Comparison of ENCODE assay signal across 4 worm cellular contexts in the genomic region with DNA sequence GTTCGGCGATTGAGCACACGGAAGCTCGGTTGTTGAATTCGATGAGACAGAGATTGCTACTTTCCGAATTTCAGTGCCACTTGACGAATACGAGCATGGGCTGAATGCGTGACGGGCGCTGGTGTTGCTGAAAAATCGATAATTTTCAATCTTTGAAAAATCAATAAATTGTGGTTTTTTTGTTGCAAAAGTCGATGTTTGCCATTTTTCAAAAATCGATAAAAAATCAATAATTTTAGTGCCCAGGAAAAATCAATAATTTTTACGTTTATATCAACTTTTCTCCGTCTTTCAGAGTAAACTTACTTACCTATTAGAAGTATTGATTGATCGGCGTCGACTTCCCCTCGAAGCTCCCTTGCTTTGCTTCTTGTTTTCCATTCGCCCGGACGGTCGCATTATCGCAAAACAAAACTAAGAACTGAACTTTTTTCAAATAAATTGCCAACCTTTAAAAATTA.
TF ChIP-seq lines count a peak whose summit lies in the region.

A gene (minus strand): TSS at position 411 of the 461 bp plus-strand sequence.

TF ChIP-seq in whole organism, L3 larva, 47 proteins besides CTCF, POLR2A, EP300 and RAD21:
- no peak for TF ChIP-seq sea-2 (GFP tag; optimal IDR thresholded peaks at IDR 0.05; lab: Kevin White, UChicago)
- no peak for TF ChIP-seq fkh-10 (GFP tag; optimal IDR thresholded peaks at IDR 0.05; lab: Kevin White, UChicago)
- TF ChIP-seq ceh-28 (tag; optimal IDR thresholded peaks at IDR 0.05; lab: Kevin White, UChicago): peak; percentile 93
- no peak for TF ChIP-seq ceh-82 (tag; optimal IDR thresholded peaks at IDR 0.05; lab: Kevin White, UChicago)

TF ChIP-seq in whole organism, L4 larva, 104 proteins besides CTCF, POLR2A, EP300 and RAD21:
- no peak for TF ChIP-seq vab-7 (GFP tag; IDR thresholded peaks at IDR 0.05; lab: Robert Waterston, UW)
- peak; percentile 95 for TF ChIP-seq ceh-28 (tag; optimal IDR thresholded peaks at IDR 0.05; lab: Kevin White, UChicago)

TF ChIP-seq in whole organism, late embryonic, 69 proteins besides CTCF, POLR2A, EP300 and RAD21:
- TF ChIP-seq ceh-48 (tag; optimal IDR thresholded peaks at IDR 0.05; lab: Kevin White, UChicago) (peak; percentile 56), pax-1 (tag; optimal IDR thresholded peaks at IDR 0.05; lab: Kevin White, UChicago) (no peak), T23F11.4 (GFP tag; optimal IDR thresholded peaks at IDR 0.05; lab: Kevin White, UChicago) (no peak)
TF ChIP-seq in whole organism, late embryonic: peak in this region for 1.

TF ChIP-seq in whole organism, midembryonic, 9 proteins besides CTCF, POLR2A, EP300 and RAD21:
- TF ChIP-seq T22C8.4 (GFP tag; IDR thresholded peaks at IDR 0.05; lab: Robert Waterston, UW) (peak; percentile 89), ref-1 (GFP tag; conservative IDR thresholded peaks at IDR 0.05; lab: Robert Waterston, UW) (no peak), ztf-29 (GFP tag; IDR thresholded peaks at IDR 0.05; lab: Robert Waterston, UW) (no peak)
